Fruit fly (Drosophila melanogaster) whole organism, embryonic: ENCODE results near the gene Pi3K21B.
A peak's percentile ranks its signal among the peaks of the same experiment; 100 is the strongest.

Experiments
- Blimp-1 ChIP-seq: fragments of 200-800 bp; sonication (Bioruptor generic); optimal IDR thresholded peaks from 3 replicates; lab custom pipeline; 2018; ENCODE audit warnings: missing biosample characterization, missing genetic modification characterization, mild to moderate bottlenecking, moderate library complexity, missing genetic modification reagents
- CG12769 ChIP-seq: fragments of 200-800 bp; sonication (Bioruptor generic); optimal IDR thresholded peaks from 2 replicates; lab custom pipeline; 2019; ENCODE audit warnings: missing biosample characterization, mild to moderate bottlenecking, missing genetic modification characterization, moderate library complexity
- CG30020 ChIP-seq: fragments of 200-800 bp; optimal IDR thresholded peaks from 2 replicates; lab custom pipeline; 2019; ENCODE audit warnings: missing biosample characterization, mild to moderate bottlenecking, missing genetic modification characterization, moderate library complexity
- CG32767 ChIP-seq: fragments of 200-800 bp; sonication (Bioruptor generic); IDR thresholded peaks from 2 replicates; pipeline ENCODE4 v1.3.6; 2022; ENCODE audit warnings: missing biosample characterization, missing genetic modification characterization
- HmgZ ChIP-seq: fragments of 200-800 bp; sonication (Bioruptor generic); optimal IDR thresholded peaks from 2 replicates; lab custom pipeline; 2018; ENCODE audit warnings: missing biosample characterization, mild to moderate bottlenecking, missing genetic modification characterization
- h ChIP-seq: fragments of >200 bp; optimal IDR thresholded peaks from 2 replicates; lab custom pipeline; 2017
- lola ChIP-seq, 3 experiments: fragments of >200 bp in 2 of 3; fragments of 200-800 bp in 1 of 3; sonication (Bioruptor generic) in 1 of 3; optimal IDR thresholded peaks; 2 replicates each; lab custom pipeline; 2017 to 2019; ENCODE audit warnings: missing biosample characterization in 3 of 3, missing genetic modification characterization in 3 of 3, mild to moderate bottlenecking in 1 of 3, moderate library complexity in 1 of 3

dm6 chr2L:285596-286023 is 12.1 kb upstream of the Pi3K21B start:
- TF ChIP-seq CG30020 (peak; percentile 55), h (lab: Kevin White, UChicago) (no peak), Blimp-1 (GFP tag; lab: Kevin White, UChicago) (peak; percentile 41), lola (GFP tag; optimal IDR thresholded peaks at IDR 0.05; lab: Kevin White, UChicago) (peak in 1 of 3 experiments; percentile 36), HmgZ (tag; lab: Kevin White, UChicago) (peak; percentile 66), CG32767 (peak; percentile 65), CG12769 (tag; lab: Kevin White, UChicago) (peak; percentile 69)
